Fruit fly (Drosophila melanogaster) whole organism, pupa: Measurements from ENCODE around the gene CG8852.

Source experiments
- CG13204 ChIP-seq: fragments of 200-800 bp; sonication (Bioruptor generic); optimal IDR thresholded peaks from 2 replicates; lab custom pipeline; 2018; ENCODE audit warnings: missing biosample characterization, mild to moderate bottlenecking, missing genetic modification characterization, moderate library complexity
- CG34367 ChIP-seq: fragments of 200-800 bp; sonication (Bioruptor generic); optimal IDR thresholded peaks from 2 replicates; lab custom pipeline; 2018; ENCODE audit warnings: missing biosample characterization, mild to moderate bottlenecking, missing genetic modification characterization
- CG4496 ChIP-seq: fragments of 200-800 bp; sonication (Bioruptor generic); IDR thresholded peaks from 3 replicates; pipeline ENCODE4 v1.3.6; 2022; ENCODE audit warnings: missing biosample characterization, missing genetic modification characterization
- CG8159 ChIP-seq: fragments of 200-800 bp; sonication (Bioruptor generic); optimal IDR thresholded peaks from 3 replicates; lab custom pipeline; 2018; ENCODE audit warnings: missing biosample characterization, mild to moderate bottlenecking, missing genetic modification characterization, moderate library complexity
- CG9948 ChIP-seq: fragments of 200-800 bp; sonication (Bioruptor generic); optimal IDR thresholded peaks from 2 replicates; lab custom pipeline; 2018; ENCODE audit warnings: missing biosample characterization, mild to moderate bottlenecking, missing genetic modification characterization, moderate library complexity
- EcR ChIP-seq: fragments of 200-800 bp; sonication (Bioruptor generic); optimal IDR thresholded peaks from 3 replicates; lab custom pipeline; 2019; ENCODE audit warnings: missing biosample characterization, missing genetic modification characterization, mild to moderate bottlenecking, moderate library complexity, missing genetic modification reagents
- Ets98B ChIP-seq: fragments of 200-800 bp; sonication (Bioruptor generic); IDR thresholded peaks from 2 replicates; pipeline ENCODE4 v1.3.6; 2022; ENCODE audit warnings: missing biosample characterization, missing genetic modification characterization
- Pif1A ChIP-seq: fragments of 200-800 bp; sonication (Bioruptor generic); optimal IDR thresholded peaks from 3 replicates; lab custom pipeline; 2016; ENCODE audit warnings: missing biosample characterization, missing genetic modification characterization
- Pif1B ChIP-seq: fragments of 200-800 bp; sonication (Bioruptor generic); optimal IDR thresholded peaks from 3 replicates; lab custom pipeline; 2016; ENCODE audit warnings: missing biosample characterization, missing genetic modification characterization
- Snoo ChIP-seq: fragments of 200-800 bp; sonication (Bioruptor generic); optimal IDR thresholded peaks from 3 replicates; lab custom pipeline; 2017; ENCODE audit warnings: missing biosample characterization, mild to moderate bottlenecking, missing genetic modification characterization, inconsistent platforms
- rn ChIP-seq: fragments of 200-800 bp; sonication (Bioruptor generic); IDR thresholded peaks from 2 replicates; pipeline ENCODE4 v1.3.6; 2022; ENCODE audit warnings: missing biosample characterization, missing genetic modification characterization

dm6 chr2L:3534227-3534842, 9.4 kb downstream of the CG8852 start:
- TF ChIP-seq EcR (GFP tag; lab: Kevin White, UChicago) (peak; percentile 12), Pif1B (GFP tag; lab: Kevin White, UChicago) (peak; percentile 86), CG9948 (tag; lab: Kevin White, UChicago) (peak; percentile 81), CG8159 (peak; percentile 89), CG13204 (GFP tag; lab: Kevin White, UChicago) (peak; percentile 48), CG34367 (tag; lab: Kevin White, UChicago) (peak; percentile 85), Snoo (tag; lab: Kevin White, UChicago) (peak; percentile 90), CG4496 (peak; percentile 93), rn (peak; percentile 74), Ets98B (GFP tag; lab: Robert Waterston, UW) (peak; percentile 85), Pif1A (GFP tag; lab: Kevin White, UChicago) (peak; percentile 90)
